Fruit fly (Drosophila melanogaster) whole organism, wandering third instar larva: Measurements from ENCODE around the gene CG14960.

Experiments used
- Abd-B ChIP-seq: fragments of >200 bp; optimal IDR thresholded peaks from 2 replicates; lab custom pipeline; 2017; ENCODE audit warnings: missing biosample characterization, missing genetic modification characterization
- CG32264 ChIP-seq: fragments of 200-800 bp; sonication (Bioruptor generic); optimal IDR thresholded peaks from 2 replicates; lab custom pipeline; 2016; ENCODE audit warnings: missing biosample characterization, missing genetic modification characterization
- CG9705 ChIP-seq: fragments of 200-800 bp; sonication (Bioruptor generic); optimal IDR thresholded peaks from 2 replicates; lab custom pipeline; 2018; ENCODE audit warnings: missing biosample characterization, mild to moderate bottlenecking, missing genetic modification characterization
- CrebA ChIP-seq: fragments of 200-800 bp; sonication (Bioruptor generic); optimal IDR thresholded peaks from 2 replicates; lab custom pipeline; 2016; ENCODE audit warnings: missing biosample characterization, mild to moderate bottlenecking, missing genetic modification characterization, borderline replicate concordance
- Dfd ChIP-seq: fragments of >200 bp; optimal IDR thresholded peaks from 2 replicates; lab custom pipeline; 2017; ENCODE audit warnings: missing biosample characterization, missing genetic modification characterization
- Dif ChIP-seq: fragments of 200-275, 200-300 bp; sonication (Bioruptor generic); optimal IDR thresholded peaks from 2 replicates; lab custom pipeline; 2018; ENCODE audit warnings: missing biosample characterization, missing genetic modification characterization; ENCODE audit not compliant: partially characterized antibody
- GATAd ChIP-seq: sonication (Bioruptor generic); optimal IDR thresholded peaks from 2 replicates; lab custom pipeline; 2016; ENCODE audit warnings: missing biosample characterization, missing genetic modification characterization
- HLH106 ChIP-seq: fragments of 200-800 bp; optimal IDR thresholded peaks from 3 replicates; lab custom pipeline; 2019; ENCODE audit warnings: missing biosample characterization, mild to moderate bottlenecking, missing genetic modification characterization, moderate library complexity
- Hnf4 ChIP-seq: fragments of 200-800 bp; sonication (Bioruptor generic); optimal IDR thresholded peaks from 2 replicates; lab custom pipeline; 2016; ENCODE audit warnings: missing biosample characterization, mild to moderate bottlenecking, missing genetic modification characterization
- Hr78 ChIP-seq: fragments of >200 bp; optimal IDR thresholded peaks from 2 replicates; lab custom pipeline; 2017; ENCODE audit warnings: missing biosample characterization, missing genetic modification characterization
- Hr83 ChIP-seq: fragments of 200-300 bp; sonication (Bioruptor generic); optimal IDR thresholded peaks from 2 replicates; lab custom pipeline; 2016; ENCODE audit warnings: missing biosample characterization, mild to moderate bottlenecking, missing genetic modification characterization, moderate library complexity; ENCODE audit not compliant: poor library complexity, severe bottlenecking
- Jra ChIP-seq: sonication (Bioruptor generic); optimal IDR thresholded peaks from 2 replicates; lab custom pipeline; 2016; ENCODE audit warnings: missing biosample characterization, missing genetic modification characterization
- Myc ChIP-seq: fragments of >200 bp; optimal IDR thresholded peaks from 2 replicates; lab custom pipeline; 2017
- OdsH ChIP-seq: fragments of 200-800 bp; sonication (Bioruptor generic); optimal IDR thresholded peaks from 2 replicates; lab custom pipeline; 2016; ENCODE audit warnings: missing biosample characterization, mild to moderate bottlenecking, missing genetic modification characterization
- Rel ChIP-seq, 2 experiments: fragments of 200-800 bp; sonication (Bioruptor generic) in 1 of 2; optimal IDR thresholded peaks; 2 replicates in 1 of 2; 3 replicates in 1 of 2; lab custom pipeline; 2016 to 2019; ENCODE audit warnings: mild to moderate bottlenecking in 2 of 2, missing biosample characterization in 2 of 2, missing genetic modification characterization in 2 of 2, moderate library complexity in 1 of 2
- Sp1 ChIP-seq: fragments of 200-800 bp; sonication (Bioruptor generic); optimal IDR thresholded peaks from 3 replicates; lab custom pipeline; 2019; ENCODE audit warnings: missing biosample characterization, mild to moderate bottlenecking, missing genetic modification characterization, moderate library complexity
- Vsx2 ChIP-seq: fragments of 200-300, 225-300 bp; sonication (Bioruptor generic); optimal IDR thresholded peaks from 2 replicates; lab custom pipeline; 2018; ENCODE audit warnings: missing biosample characterization, missing genetic modification characterization; ENCODE audit not compliant: partially characterized antibody
- br ChIP-seq: fragments of 200-800 bp; sonication (Bioruptor generic); optimal IDR thresholded peaks from 2 replicates; lab custom pipeline; 2016; ENCODE audit warnings: missing biosample characterization, missing genetic modification characterization
- brk ChIP-seq: fragments of 200-800 bp; sonication (Bioruptor generic); optimal IDR thresholded peaks from 2 replicates; lab custom pipeline; 2016; ENCODE audit warnings: missing biosample characterization, mild to moderate bottlenecking, missing genetic modification characterization
- dl ChIP-seq, 2 experiments: fragments of 175-275, 200-275 bp in 1 of 2; fragments of 200-275 bp in 1 of 2; sonication (Bioruptor generic); optimal IDR thresholded peaks; lab custom pipeline; 2018; ENCODE audit warnings: mild to moderate bottlenecking in 2 of 2, missing biosample characterization in 2 of 2, missing genetic modification characterization in 2 of 2, moderate library complexity in 2 of 2; ENCODE audit not compliant: partially characterized antibody in 2 of 2, insufficient read depth in 1 of 2
- dmrt93B ChIP-seq: fragments of 200-800 bp; sonication (Bioruptor generic); optimal IDR thresholded peaks from 2 replicates; lab custom pipeline; 2018; ENCODE audit warnings: missing biosample characterization, mild to moderate bottlenecking, missing genetic modification characterization
- dsf ChIP-seq: sonication (Bioruptor generic); optimal IDR thresholded peaks from 2 replicates; lab custom pipeline; 2016; ENCODE audit warnings: missing biosample characterization, missing genetic modification characterization, borderline replicate concordance
- ey ChIP-seq: fragments of 200-800 bp; sonication (Bioruptor generic); optimal IDR thresholded peaks from 2 replicates; lab custom pipeline; 2016; ENCODE audit warnings: missing biosample characterization, missing genetic modification characterization
- foxo ChIP-seq, 2 experiments: fragments of 200-800 bp; sonication (Bioruptor generic); optimal IDR thresholded peaks; 2 replicates in 1 of 2; 3 replicates in 1 of 2; lab custom pipeline; 2016 to 2017; ENCODE audit warnings: missing biosample characterization in 2 of 2, missing genetic modification characterization in 2 of 2
- fru ChIP-seq: fragments of 200-800 bp; sonication (Bioruptor generic); optimal IDR thresholded peaks from 3 replicates; lab custom pipeline; 2016; ENCODE audit warnings: missing biosample characterization, mild to moderate bottlenecking, missing genetic modification characterization
- h ChIP-seq: fragments of 200-800 bp; sonication (Bioruptor generic); optimal IDR thresholded peaks from 3 replicates; lab custom pipeline; 2016; ENCODE audit warnings: missing biosample characterization, mild to moderate bottlenecking, missing genetic modification characterization
- jim ChIP-seq: fragments of 175-275, 200-325 bp; sonication (Bioruptor generic); optimal IDR thresholded peaks from 2 replicates; lab custom pipeline; 2016; ENCODE audit warnings: missing biosample characterization, mild to moderate bottlenecking, missing genetic modification characterization
- lola ChIP-seq: fragments of >200 bp; optimal IDR thresholded peaks from 2 replicates; lab custom pipeline; 2017; ENCODE audit warnings: missing biosample characterization, missing genetic modification characterization
- pan ChIP-seq: fragments of >200 bp; optimal IDR thresholded peaks from 2 replicates; lab custom pipeline; 2017
- psq ChIP-seq: fragments of 200-800 bp; sonication (Bioruptor generic); optimal IDR thresholded peaks from 3 replicates; lab custom pipeline; 2017; ENCODE audit warnings: missing biosample characterization, mild to moderate bottlenecking, missing genetic modification characterization, moderate library complexity
- rgr ChIP-seq: fragments of 200-800 bp; sonication (Bioruptor generic); optimal IDR thresholded peaks from 3 replicates; lab custom pipeline; 2016; ENCODE audit warnings: missing biosample characterization, mild to moderate bottlenecking, missing genetic modification characterization
- sage ChIP-seq: fragments of 200-800 bp; sonication (Bioruptor generic); optimal IDR thresholded peaks from 2 replicates; lab custom pipeline; 2016; ENCODE audit warnings: missing biosample characterization, mild to moderate bottlenecking, missing genetic modification characterization
- sv ChIP-seq: fragments of 200-800 bp; sonication (Bioruptor generic); optimal IDR thresholded peaks from 3 replicates; lab custom pipeline; 2016; ENCODE audit warnings: missing biosample characterization, missing genetic modification characterization
- tai ChIP-seq: sonication (Bioruptor generic); optimal IDR thresholded peaks from 2 replicates; lab custom pipeline; 2016; ENCODE audit warnings: missing biosample characterization, missing genetic modification characterization
- usp ChIP-seq: fragments of >200 bp; optimal IDR thresholded peaks from 2 replicates; lab custom pipeline; 2017; ENCODE audit warnings: missing biosample characterization, missing genetic modification characterization
- woc ChIP-seq: sonication (Bioruptor generic); optimal IDR thresholded peaks from 2 replicates; lab custom pipeline; 2016; ENCODE audit warnings: missing biosample characterization, mild to moderate bottlenecking, missing genetic modification characterization

CG14960 gene

dm6 chr3L:3223390-3223914 lies 47.4 kb upstream of the CG14960 start:
- TF ChIP-seq tai (GFP tag; lab: Kevin White, UChicago): no peak
- no peak for TF ChIP-seq lola
- TF ChIP-seq Hr78 (GFP tag; lab: Kevin White, UChicago): no peak
- no peak for TF ChIP-seq CrebA (GFP tag; lab: Kevin White, UChicago)
- no peak for TF ChIP-seq dl (GFP tag; optimal IDR thresholded peaks at IDR 0.05; lab: Kevin White, UChicago; ENCODE audit: insufficient read depth in 1 of 2, partially characterized antibody in 2 of 2)
- TF ChIP-seq Vsx2 (GFP tag; lab: Kevin White, UChicago): no peak
- TF ChIP-seq br (GFP tag; lab: Kevin White, UChicago): no peak
- TF ChIP-seq dsf (GFP tag; lab: Kevin White, UChicago): no peak
- no peak for TF ChIP-seq h (GFP tag; lab: Kevin White, UChicago)
- no peak for TF ChIP-seq CG32264 (GFP tag; lab: Kevin White, UChicago)
- TF ChIP-seq jim (GFP tag; lab: Kevin White, UChicago): no peak
- no peak for TF ChIP-seq ey (GFP tag; lab: Kevin White, UChicago)
- no peak for TF ChIP-seq psq
- no peak for TF ChIP-seq usp
- TF ChIP-seq foxo (GFP tag; optimal IDR thresholded peaks at IDR 0.05; lab: Kevin White, UChicago): no peak
- TF ChIP-seq rgr (GFP tag; lab: Kevin White, UChicago): no peak
- no peak for TF ChIP-seq Hr83 (GFP tag; lab: Kevin White, UChicago)
- no peak for TF ChIP-seq CG9705 (GFP tag; lab: Kevin White, UChicago)
- no peak for TF ChIP-seq Sp1 (GFP tag; lab: Kevin White, UChicago)

dm6 chr3L:3224740-3225719 lies 45.8 kb upstream of the CG14960 start, which contains the start of gene Larp4B:
Gene Larp4B (plus strand): TSS chr3L:3224838.
- no peak for TF ChIP-seq sage (GFP tag; lab: Kevin White, UChicago)
- peak; percentile 13 for TF ChIP-seq h (GFP tag; lab: Kevin White, UChicago)
- TF ChIP-seq foxo (GFP tag; optimal IDR thresholded peaks at IDR 0.05; lab: Kevin White, UChicago): peak in 1 of 2 experiments; percentile 17
- no peak for TF ChIP-seq dsf (GFP tag; lab: Kevin White, UChicago)
- TF ChIP-seq Vsx2 (GFP tag; lab: Kevin White, UChicago): no peak
- no peak for TF ChIP-seq Rel (GFP tag; optimal IDR thresholded peaks at IDR 0.05; lab: Kevin White, UChicago)
- peak; percentile 97 for TF ChIP-seq Rel (tag; optimal IDR thresholded peaks at IDR 0.05; lab: Kevin White, UChicago)
- no peak for TF ChIP-seq woc (GFP tag; lab: Kevin White, UChicago)
- TF ChIP-seq rgr (GFP tag; lab: Kevin White, UChicago): peak; percentile 36
- TF ChIP-seq Sp1 (GFP tag; lab: Kevin White, UChicago): peak; percentile 6
- TF ChIP-seq Jra (GFP tag; lab: Kevin White, UChicago): peak; percentile 27
- TF ChIP-seq Dif (GFP tag; lab: Kevin White, UChicago): no peak
- TF ChIP-seq, all 38 proteins: peak for 6

- TF ChIP-seq tai (GFP tag; lab: Kevin White, UChicago) (no peak), br (GFP tag; lab: Kevin White, UChicago) (peak; percentile 35), Sp1 (GFP tag; lab: Kevin White, UChicago) (peak; percentile 20), psq (peak; percentile 66), rgr (GFP tag; lab: Kevin White, UChicago) (no peak), sage (GFP tag; lab: Kevin White, UChicago) (no peak), dmrt93B (no peak), HLH106 (tag; lab: Kevin White, UChicago) (no peak), CG9705 (GFP tag; lab: Kevin White, UChicago) (no peak), OdsH (GFP tag; lab: Kevin White, UChicago) (no peak), dl (GFP tag; optimal IDR thresholded peaks at IDR 0.05; lab: Kevin White, UChicago; ENCODE audit: insufficient read depth in 1 of 2, partially characterized antibody in 2 of 2) (peak in 1 of 2 experiments; percentile 92), Myc (no peak), ey (GFP tag; lab: Kevin White, UChicago) (no peak), h (GFP tag; lab: Kevin White, UChicago) (no peak), Dif (GFP tag; lab: Kevin White, UChicago) (peak; percentile 99), Jra (GFP tag; lab: Kevin White, UChicago) (no peak), CrebA (GFP tag; lab: Kevin White, UChicago) (no peak), Rel (GFP tag; optimal IDR thresholded peaks at IDR 0.05; lab: Kevin White, UChicago) (no peak), Rel (tag; optimal IDR thresholded peaks at IDR 0.05; lab: Kevin White, UChicago) (no peak), fru (no peak), Abd-B (GFP tag; lab: Kevin White, UChicago) (no peak), lola (peak; percentile 83), usp (no peak), woc (GFP tag; lab: Kevin White, UChicago) (no peak), pan (no peak), GATAd (GFP tag; lab: Kevin White, UChicago) (no peak), jim (GFP tag; lab: Kevin White, UChicago) (no peak), sv (GFP tag; lab: Kevin White, UChicago) (no peak), Hnf4 (GFP tag; lab: Kevin White, UChicago) (no peak), brk (GFP tag; lab: Kevin White, UChicago) (no peak), Dfd (GFP tag; lab: Kevin White, UChicago) (no peak), foxo (GFP tag; optimal IDR thresholded peaks at IDR 0.05; lab: Kevin White, UChicago) (no peak)
These were observed 44.9 kb upstream of the CG14960 start for dm6 chr3L:3225769-3226457.
